Fruit fly (Drosophila melanogaster) whole organism, embryonic: Measurements from ENCODE around the gene CG8673.
A peak's percentile ranks its signal among the peaks of the same experiment; 100 is the strongest.

Experiments used
- ATbp ChIP-seq: fragments of 200-800 bp; sonication (Bioruptor generic); optimal IDR thresholded peaks from 2 replicates; lab custom pipeline; 2017; ENCODE audit warnings: missing biosample characterization, mild to moderate bottlenecking, missing genetic modification characterization, missing genetic modification reagents
- Ada2b ChIP-seq: fragments of 200-800 bp; sonication (Bioruptor generic); IDR thresholded peaks from 2 replicates; pipeline ENCODE4 v1.3.6; 2022; ENCODE audit warnings: missing biosample characterization, missing genetic modification characterization
- Atf3 ChIP-seq: fragments of 200-800 bp; sonication (Bioruptor generic); optimal IDR thresholded peaks from 3 replicates; lab custom pipeline; 2016; ENCODE audit warnings: missing biosample characterization, missing genetic modification characterization
- CG11504 ChIP-seq: fragments of 200-800 bp; sonication (Bioruptor generic); optimal IDR thresholded peaks from 3 replicates; lab custom pipeline; 2019; ENCODE audit warnings: missing biosample characterization, mild to moderate bottlenecking, missing genetic modification characterization, moderate library complexity
- CG12744 ChIP-seq: fragments of 200-800 bp; sonication (Bioruptor generic); optimal IDR thresholded peaks from 2 replicates; lab custom pipeline; 2016; ENCODE audit warnings: missing biosample characterization, missing genetic modification characterization
- CG12942 ChIP-seq: fragments of 200-800 bp; sonication (Bioruptor generic); optimal IDR thresholded peaks from 3 replicates; lab custom pipeline; 2016; ENCODE audit warnings: missing biosample characterization, missing genetic modification characterization
- CG13775 ChIP-seq: fragments of 200-800 bp; sonication (Bioruptor generic); optimal IDR thresholded peaks from 3 replicates; lab custom pipeline; 2017; ENCODE audit warnings: missing biosample characterization, mild to moderate bottlenecking, missing genetic modification characterization
- CG14667 ChIP-seq: fragments of 200-800 bp; sonication (Bioruptor generic); IDR thresholded peaks from 2 replicates; pipeline ENCODE4 v1.3.6; 2022; ENCODE audit warnings: missing biosample characterization, missing genetic modification characterization
- CG17328 ChIP-seq: fragments of 200-800 bp; sonication (Bioruptor generic); IDR thresholded peaks from 2 replicates; pipeline ENCODE4 v1.3.6; 2022; ENCODE audit warnings: missing biosample characterization, missing genetic modification characterization
- CG1832 ChIP-seq: fragments of 200-800 bp; sonication (Bioruptor generic); optimal IDR thresholded peaks from 2 replicates; lab custom pipeline; 2017; ENCODE audit warnings: missing biosample characterization, mild to moderate bottlenecking, missing genetic modification characterization, inconsistent platforms
- CG2875 ChIP-seq: fragments of 200-800 bp; sonication (Bioruptor generic); optimal IDR thresholded peaks from 2 replicates; lab custom pipeline; 2017; ENCODE audit warnings: missing biosample characterization, mild to moderate bottlenecking, missing genetic modification characterization, missing genetic modification reagents
- CG32532 ChIP-seq: fragments of 200-800 bp; sonication (Bioruptor generic); IDR thresholded peaks from 2 replicates; pipeline ENCODE4 v1.3.6; 2022; ENCODE audit warnings: missing biosample characterization, missing genetic modification characterization
- CG6175 ChIP-seq: fragments of 200-800 bp; sonication (Bioruptor generic); IDR thresholded peaks from 3 replicates; pipeline ENCODE4 v1.3.6; 2022; ENCODE audit warnings: missing biosample characterization, missing genetic modification characterization
- CG6854 ChIP-seq: fragments of 200-800 bp; sonication (Bioruptor generic); optimal IDR thresholded peaks from 3 replicates; lab custom pipeline; 2017; ENCODE audit warnings: missing biosample characterization, mild to moderate bottlenecking, missing genetic modification characterization
- CG7928 ChIP-seq: fragments of 200-800 bp; sonication (Bioruptor generic); optimal IDR thresholded peaks from 2 replicates; lab custom pipeline; 2017; ENCODE audit warnings: missing biosample characterization, mild to moderate bottlenecking, missing genetic modification characterization
- CG8089 ChIP-seq: fragments of 200-800 bp; sonication (Bioruptor generic); optimal IDR thresholded peaks from 3 replicates; lab custom pipeline; 2016; ENCODE audit warnings: missing biosample characterization, missing genetic modification characterization
- CG8944 ChIP-seq: fragments of 200-800 bp; sonication (Bioruptor generic); optimal IDR thresholded peaks from 3 replicates; lab custom pipeline; 2016; ENCODE audit warnings: missing biosample characterization, missing genetic modification characterization
- CG9817 ChIP-seq: fragments of 200-800 bp; sonication (Bioruptor generic); optimal IDR thresholded peaks from 2 replicates; lab custom pipeline; 2018; ENCODE audit warnings: missing biosample characterization, mild to moderate bottlenecking, missing genetic modification characterization, moderate library complexity
- D ChIP-seq, 2 experiments: fragments of 200-800 bp in 1 of 2; fragments of >200 bp in 1 of 2; sonication (Bioruptor generic) in 1 of 2; optimal IDR thresholded peaks; 2 replicates in 1 of 2; 3 replicates in 1 of 2; lab custom pipeline; 2017; ENCODE audit warnings: mild to moderate bottlenecking in 1 of 2, missing biosample characterization in 1 of 2, missing genetic modification characterization in 1 of 2, missing genetic modification reagents in 1 of 2
- Doc3 ChIP-seq: fragments of 200-800 bp; sonication (Bioruptor generic); IDR thresholded peaks from 3 replicates; pipeline ENCODE4 v1.3.6; 2022; ENCODE audit warnings: missing biosample characterization, missing genetic modification characterization; ENCODE audit not compliant: partially characterized antibody
- ERR ChIP-seq: fragments of 200-800 bp; sonication (Bioruptor generic); optimal IDR thresholded peaks from 2 replicates; lab custom pipeline; 2016; ENCODE audit warnings: missing biosample characterization, missing genetic modification characterization
- HmgD ChIP-seq: fragments of 200-800 bp; sonication (Bioruptor generic); optimal IDR thresholded peaks from 3 replicates; lab custom pipeline; 2016; ENCODE audit warnings: missing biosample characterization, missing genetic modification characterization
- Hmx ChIP-seq: fragments of 200-800 bp; sonication (Bioruptor generic); optimal IDR thresholded peaks from 2 replicates; lab custom pipeline; 2016; ENCODE audit warnings: missing biosample characterization, missing genetic modification characterization
- Mes4 ChIP-seq: fragments of 200-800 bp; sonication (Bioruptor generic); optimal IDR thresholded peaks from 2 replicates; lab custom pipeline; 2016; ENCODE audit warnings: missing biosample characterization, missing genetic modification characterization
- NC2α ChIP-seq: fragments of 200-800 bp; sonication (Bioruptor generic); optimal IDR thresholded peaks from 2 replicates; lab custom pipeline; 2016; ENCODE audit warnings: missing biosample characterization, missing genetic modification characterization
- Opbp ChIP-seq: fragments of 200-800 bp; sonication (Bioruptor generic); IDR thresholded peaks from 3 replicates; pipeline ENCODE4 v1.3.6; 2022; ENCODE audit warnings: missing biosample characterization, missing genetic modification characterization; ENCODE audit not compliant: partially characterized antibody
- Taf1 ChIP-seq: fragments of 200-800 bp; sonication (Bioruptor generic); IDR thresholded peaks from 2 replicates; pipeline ENCODE4 v1.3.6; 2022; ENCODE audit warnings: missing biosample characterization, missing genetic modification characterization
- ara ChIP-seq: fragments of 200-800 bp; sonication (Bioruptor generic); IDR thresholded peaks from 2 replicates; pipeline ENCODE4 v1.3.6; 2022; ENCODE audit warnings: missing biosample characterization, missing genetic modification characterization
- ase ChIP-seq: fragments of 200-800 bp; sonication (Bioruptor generic); IDR thresholded peaks from 3 replicates; pipeline ENCODE4 v1.3.6; 2022; ENCODE audit warnings: missing biosample characterization, missing genetic modification characterization
- bab2 ChIP-seq: fragments of 200-800 bp; sonication (Bioruptor generic); optimal IDR thresholded peaks from 2 replicates; lab custom pipeline; 2016; ENCODE audit warnings: missing biosample characterization, missing genetic modification characterization
- br ChIP-seq: fragments of >200 bp; optimal IDR thresholded peaks from 2 replicates; lab custom pipeline; 2017
- chif ChIP-seq, 2 experiments: fragments of 200-800 bp; sonication (Bioruptor generic); optimal IDR thresholded peaks; 3 replicates each; lab custom pipeline; 2016; ENCODE audit warnings: missing biosample characterization in 2 of 2, missing genetic modification characterization in 2 of 2
- chinmo ChIP-seq: fragments of 200-800 bp; sonication (Bioruptor generic); IDR thresholded peaks from 4 replicates; pipeline ENCODE4 v1.3.6; 2022; ENCODE audit warnings: missing biosample characterization, missing genetic modification characterization; ENCODE audit not compliant: partially characterized antibody
- corto ChIP-seq: fragments of 200-800 bp; sonication (Bioruptor generic); optimal IDR thresholded peaks from 2 replicates; lab custom pipeline; 2016; ENCODE audit warnings: missing biosample characterization, mild to moderate bottlenecking, missing genetic modification characterization, moderate library complexity
- dm ChIP-seq: fragments of 200-800 bp; sonication (Bioruptor generic); optimal IDR thresholded peaks from 3 replicates; lab custom pipeline; 2016; ENCODE audit warnings: missing biosample characterization, missing genetic modification characterization
- dpn ChIP-seq, 2 experiments: fragments of 200-800 bp; sonication (Bioruptor generic); optimal IDR thresholded peaks; 3 replicates each; lab custom pipeline; 2016; ENCODE audit warnings: missing biosample characterization in 2 of 2, missing genetic modification characterization in 2 of 2
- emc ChIP-seq: fragments of 200-800 bp; sonication (Bioruptor generic); optimal IDR thresholded peaks from 2 replicates; lab custom pipeline; 2016; ENCODE audit warnings: missing biosample characterization, missing genetic modification characterization
- fu2 ChIP-seq: fragments of 200-800 bp; sonication (Bioruptor generic); optimal IDR thresholded peaks from 2 replicates; lab custom pipeline; 2016; ENCODE audit warnings: missing biosample characterization, missing genetic modification characterization
- gfzf ChIP-seq: fragments of 200-800 bp; sonication (Bioruptor generic); optimal IDR thresholded peaks from 2 replicates; lab custom pipeline; 2016; ENCODE audit warnings: missing biosample characterization, mild to moderate bottlenecking, missing genetic modification characterization, moderate library complexity
- gt ChIP-seq: fragments of 200-800 bp; sonication (Bioruptor generic); IDR thresholded peaks from 2 replicates; pipeline ENCODE4 v1.3.6; 2022; ENCODE audit warnings: missing biosample characterization, missing genetic modification characterization
- jigr1 ChIP-seq: fragments of 200-800 bp; sonication (Bioruptor generic); IDR thresholded peaks from 3 replicates; pipeline ENCODE4 v1.3.6; 2022; ENCODE audit warnings: missing biosample characterization, missing genetic modification characterization
- knrl ChIP-seq: fragments of 200-800 bp; sonication (Bioruptor generic); IDR thresholded peaks from 3 replicates; pipeline ENCODE4 v1.3.6; 2022; ENCODE audit warnings: missing biosample characterization, missing genetic modification characterization; ENCODE audit not compliant: partially characterized antibody
- mam ChIP-seq: fragments of 200-800 bp; sonication (Bioruptor generic); optimal IDR thresholded peaks from 3 replicates; lab custom pipeline; 2016; ENCODE audit warnings: missing biosample characterization, missing genetic modification characterization
- mld ChIP-seq: fragments of 200-800 bp; sonication (Bioruptor generic); IDR thresholded peaks from 3 replicates; pipeline ENCODE4 v1.3.6; 2022; ENCODE audit warnings: missing biosample characterization, missing genetic modification characterization; ENCODE audit not compliant: partially characterized antibody
- oc ChIP-seq: fragments of 200-800 bp; sonication (Bioruptor generic); optimal IDR thresholded peaks from 2 replicates; lab custom pipeline; 2018; ENCODE audit warnings: missing biosample characterization, mild to moderate bottlenecking, missing genetic modification characterization, moderate library complexity
- pros ChIP-seq: fragments of 200-800 bp; sonication (Bioruptor generic); optimal IDR thresholded peaks from 3 replicates; lab custom pipeline; 2019; ENCODE audit warnings: missing biosample characterization, mild to moderate bottlenecking, missing genetic modification characterization, moderate library complexity
- stwl ChIP-seq: fragments of 200-800 bp; sonication (Bioruptor generic); optimal IDR thresholded peaks from 3 replicates; lab custom pipeline; 2018; ENCODE audit warnings: missing biosample characterization, mild to moderate bottlenecking, missing genetic modification characterization, moderate library complexity
- tup ChIP-seq: fragments of 200-800 bp; sonication (Bioruptor generic); optimal IDR thresholded peaks from 2 replicates; lab custom pipeline; 2016; ENCODE audit warnings: missing biosample characterization, mild to moderate bottlenecking, missing genetic modification characterization, moderate library complexity
- zfh1 ChIP-seq: fragments of 200-800 bp; sonication (Bioruptor generic); IDR thresholded peaks from 3 replicates; pipeline ENCODE4 v1.3.6; 2022; ENCODE audit warnings: missing biosample characterization, missing genetic modification characterization
- zfh2 ChIP-seq: fragments of 200-800 bp; sonication (Bioruptor generic); optimal IDR thresholded peaks from 2 replicates; lab custom pipeline; 2016; ENCODE audit warnings: missing biosample characterization, missing genetic modification characterization

Gene CG8673

DNA sequence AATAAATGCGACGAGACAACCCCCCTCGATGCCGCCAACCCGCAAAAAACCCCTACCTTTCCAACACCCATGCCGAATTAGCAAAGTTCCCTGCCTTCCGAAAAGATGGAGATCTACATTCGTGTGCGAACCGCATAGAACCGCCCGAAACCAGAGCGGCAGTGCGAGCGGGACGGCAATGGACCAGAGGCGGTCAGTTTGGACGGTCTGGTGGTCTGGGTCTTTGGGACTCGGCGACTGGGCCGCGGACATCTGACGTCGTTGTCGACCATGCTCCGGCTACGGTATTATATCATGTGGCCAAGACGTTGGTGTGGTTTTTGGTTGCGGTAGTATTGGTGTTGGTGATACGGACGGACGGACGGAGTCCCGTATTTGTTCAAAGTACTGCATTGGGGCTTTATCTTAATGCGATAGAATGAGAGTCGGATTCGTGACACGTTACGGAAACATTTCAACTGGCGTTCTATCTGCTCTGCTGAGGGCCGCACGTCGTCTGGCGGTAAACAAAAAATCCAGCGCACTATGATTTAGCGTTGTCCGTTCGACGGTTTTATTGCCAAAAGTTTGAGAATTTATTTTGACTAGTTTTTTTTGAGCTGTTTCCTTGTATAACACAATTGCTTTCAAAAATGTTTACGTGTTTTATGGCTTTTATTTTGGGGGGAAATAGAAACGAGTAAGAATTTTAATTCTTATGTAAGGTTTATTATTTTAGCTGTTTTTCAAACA, 37.2 kb upstream of the CG8673 start (continued):
- TF ChIP-seq CG1832 (GFP tag; lab: Kevin White, UChicago) (no peak), Opbp (GFP tag; lab: Robert Waterston, UW) (no peak), HmgD (GFP tag; lab: Kevin White, UChicago) (no peak), tup (no peak), ERR (GFP tag; lab: Kevin White, UChicago) (no peak), CG12942 (GFP tag; lab: Kevin White, UChicago) (no peak), CG7928 (GFP tag; lab: Kevin White, UChicago) (no peak), ATbp (GFP tag; lab: Kevin White, UChicago) (no peak), ara (GFP tag; lab: Robert Waterston, UW) (no peak), Hmx (GFP tag; lab: Kevin White, UChicago) (no peak), CG9817 (tag; lab: Kevin White, UChicago) (peak; percentile 20), dpn (GFP tag; optimal IDR thresholded peaks at IDR 0.05; lab: Kevin White, UChicago) (no peak), knrl (GFP tag; lab: Robert Waterston, UW) (no peak), CG32532 (no peak), NC2α (no peak), chif (GFP tag; optimal IDR thresholded peaks at IDR 0.05; lab: Kevin White, UChicago) (no peak), gfzf (GFP tag; lab: Kevin White, UChicago) (no peak), bab2 (GFP tag; lab: Kevin White, UChicago) (no peak), emc (GFP tag; lab: Kevin White, UChicago) (no peak), CG6175 (GFP tag; lab: Robert Waterston, UW) (0 out of 3 replicates have a peak, but pooled peaks have one; percentile 16), stwl (tag; lab: Kevin White, UChicago) (no peak), CG11504 (tag; lab: Kevin White, UChicago) (peak; percentile 34), jigr1 (GFP tag; lab: Robert Waterston, UW) (no peak), Doc3 (GFP tag; lab: Robert Waterston, UW) (no peak), CG17328 (GFP tag; lab: Robert Waterston, UW) (no peak), Taf1 (GFP tag; lab: Robert Waterston, UW) (0 out of 2 replicates have a peak, but pooled peaks have one; percentile 10), CG2875 (GFP tag; lab: Kevin White, UChicago) (no peak), fu2 (peak; percentile 27), chinmo (GFP tag; lab: Robert Waterston, UW) (peak; percentile 91), mld (GFP tag; lab: Robert Waterston, UW) (no peak), CG14667 (GFP tag; lab: Robert Waterston, UW) (no peak), zfh2 (GFP tag; lab: Kevin White, UChicago) (peak; percentile 29), gt (GFP tag; lab: Robert Waterston, UW) (no peak), CG8089 (no peak), CG8944 (no peak), CG6854 (no peak), Mes4 (GFP tag; lab: Kevin White, UChicago) (no peak), ase (GFP tag; lab: Robert Waterston, UW) (no peak), oc (tag; lab: Kevin White, UChicago) (no peak), corto (GFP tag; lab: Kevin White, UChicago) (no peak), Ada2b (GFP tag; lab: Robert Waterston, UW) (no peak), dm (no peak), CG13775 (GFP tag; lab: Kevin White, UChicago) (no peak), mam (no peak), pros (GFP tag; lab: Kevin White, UChicago) (no peak), D (optimal IDR thresholded peaks at IDR 0.05; lab: Kevin White, UChicago) (no peak), D (GFP tag; optimal IDR thresholded peaks at IDR 0.05; lab: Kevin White, UChicago) (no peak), br (lab: Kevin White, UChicago) (no peak), zfh1 (GFP tag; lab: Robert Waterston, UW) (no peak), Atf3 (GFP tag; lab: Kevin White, UChicago) (no peak), CG12744 (GFP tag; lab: Kevin White, UChicago) (no peak)
